Worm (Caenorhabditis elegans) whole organism, L2 larva: ENCODE results near the gene M05D6.1.

Experiments
- aly-2 ChIP-seq: fragments of 150-350 bp; optimal IDR thresholded peaks from 2 replicates; lab custom pipeline; 2014; ENCODE audit warnings: missing biosample characterization, missing genetic modification characterization
- elt-1 ChIP-seq: fragments of 150-350 bp; optimal IDR thresholded peaks from 2 replicates; lab custom pipeline; 2014; ENCODE audit warnings: missing biosample characterization, missing genetic modification characterization
- snpc-4 ChIP-seq: fragments of 150-350 bp; optimal IDR thresholded peaks from 2 replicates; lab custom pipeline; 2014; ENCODE audit warnings: missing biosample characterization, missing genetic modification characterization
- unc-39 ChIP-seq: fragments of 150-350 bp; optimal IDR thresholded peaks from 2 replicates; lab custom pipeline; 2014; ENCODE audit warnings: missing biosample characterization, missing genetic modification characterization
- ztf-11 ChIP-seq: sonication (generic microtip); optimal IDR thresholded peaks from 2 replicates; lab custom pipeline; 2017; ENCODE audit warnings: missing biosample characterization, missing genetic modification characterization

- TF ChIP-seq elt-1 (tag; lab: Kevin White, UChicago) (no peak), unc-39 (tag; lab: Kevin White, UChicago) (no peak), snpc-4 (tag; lab: Kevin White, UChicago) (no peak), ztf-11 (tag; lab: Kevin White, UChicago) (no peak), aly-2 (tag; lab: Kevin White, UChicago) (no peak)
Observed at ce11 chrII:8466874-8467273, 8.3 kb downstream of the M05D6.1 start, which contains the start of gene F22B5.10.
